Fruit fly (Drosophila melanogaster) whole organism, wandering third instar larva: ENCODE results near the gene CG14036.

Experiments
- Abd-B ChIP-seq: fragments of >200 bp; optimal IDR thresholded peaks from 2 replicates; lab custom pipeline; 2017; ENCODE audit warnings: missing biosample characterization, missing genetic modification characterization
- CG32264 ChIP-seq: fragments of 200-800 bp; sonication (Bioruptor generic); optimal IDR thresholded peaks from 2 replicates; lab custom pipeline; 2016; ENCODE audit warnings: missing biosample characterization, missing genetic modification characterization
- CG9705 ChIP-seq: fragments of 200-800 bp; sonication (Bioruptor generic); optimal IDR thresholded peaks from 2 replicates; lab custom pipeline; 2018; ENCODE audit warnings: missing biosample characterization, mild to moderate bottlenecking, missing genetic modification characterization
- CrebA ChIP-seq: fragments of 200-800 bp; sonication (Bioruptor generic); optimal IDR thresholded peaks from 2 replicates; lab custom pipeline; 2016; ENCODE audit warnings: missing biosample characterization, mild to moderate bottlenecking, missing genetic modification characterization, borderline replicate concordance
- Dfd ChIP-seq: fragments of >200 bp; optimal IDR thresholded peaks from 2 replicates; lab custom pipeline; 2017; ENCODE audit warnings: missing biosample characterization, missing genetic modification characterization
- Dif ChIP-seq: fragments of 200-275, 200-300 bp; sonication (Bioruptor generic); optimal IDR thresholded peaks from 2 replicates; lab custom pipeline; 2018; ENCODE audit warnings: missing biosample characterization, missing genetic modification characterization; ENCODE audit not compliant: partially characterized antibody
- GATAd ChIP-seq: sonication (Bioruptor generic); optimal IDR thresholded peaks from 2 replicates; lab custom pipeline; 2016; ENCODE audit warnings: missing biosample characterization, missing genetic modification characterization
- HLH106 ChIP-seq: fragments of 200-800 bp; optimal IDR thresholded peaks from 3 replicates; lab custom pipeline; 2019; ENCODE audit warnings: missing biosample characterization, mild to moderate bottlenecking, missing genetic modification characterization, moderate library complexity
- Hnf4 ChIP-seq: fragments of 200-800 bp; sonication (Bioruptor generic); optimal IDR thresholded peaks from 2 replicates; lab custom pipeline; 2016; ENCODE audit warnings: missing biosample characterization, mild to moderate bottlenecking, missing genetic modification characterization
- Hr78 ChIP-seq: fragments of >200 bp; optimal IDR thresholded peaks from 2 replicates; lab custom pipeline; 2017; ENCODE audit warnings: missing biosample characterization, missing genetic modification characterization
- Hr83 ChIP-seq: fragments of 200-300 bp; sonication (Bioruptor generic); optimal IDR thresholded peaks from 2 replicates; lab custom pipeline; 2016; ENCODE audit warnings: missing biosample characterization, mild to moderate bottlenecking, missing genetic modification characterization, moderate library complexity; ENCODE audit not compliant: poor library complexity, severe bottlenecking
- Jra ChIP-seq: sonication (Bioruptor generic); optimal IDR thresholded peaks from 2 replicates; lab custom pipeline; 2016; ENCODE audit warnings: missing biosample characterization, missing genetic modification characterization
- Mio ChIP-seq: sonication (Bioruptor generic); optimal IDR thresholded peaks from 2 replicates; lab custom pipeline; 2016; ENCODE audit warnings: missing biosample characterization, missing genetic modification characterization
- Myc ChIP-seq: fragments of >200 bp; optimal IDR thresholded peaks from 2 replicates; lab custom pipeline; 2017
- N ChIP-seq: fragments of >200 bp; optimal IDR thresholded peaks from 2 replicates; lab custom pipeline; 2018; ENCODE audit warnings: missing biosample characterization, missing external identifiers, missing genetic modification characterization
- OdsH ChIP-seq: fragments of 200-800 bp; sonication (Bioruptor generic); optimal IDR thresholded peaks from 2 replicates; lab custom pipeline; 2016; ENCODE audit warnings: missing biosample characterization, mild to moderate bottlenecking, missing genetic modification characterization
- Rel ChIP-seq, 2 experiments: fragments of 200-800 bp; sonication (Bioruptor generic) in 1 of 2; optimal IDR thresholded peaks; 2 replicates in 1 of 2; 3 replicates in 1 of 2; lab custom pipeline; 2016 to 2019; ENCODE audit warnings: mild to moderate bottlenecking in 2 of 2, missing biosample characterization in 2 of 2, missing genetic modification characterization in 2 of 2, moderate library complexity in 1 of 2
- Sp1 ChIP-seq: fragments of 200-800 bp; sonication (Bioruptor generic); optimal IDR thresholded peaks from 3 replicates; lab custom pipeline; 2019; ENCODE audit warnings: missing biosample characterization, mild to moderate bottlenecking, missing genetic modification characterization, moderate library complexity
- Vsx2 ChIP-seq: fragments of 200-300, 225-300 bp; sonication (Bioruptor generic); optimal IDR thresholded peaks from 2 replicates; lab custom pipeline; 2018; ENCODE audit warnings: missing biosample characterization, missing genetic modification characterization; ENCODE audit not compliant: partially characterized antibody
- br ChIP-seq: fragments of 200-800 bp; sonication (Bioruptor generic); optimal IDR thresholded peaks from 2 replicates; lab custom pipeline; 2016; ENCODE audit warnings: missing biosample characterization, missing genetic modification characterization
- brk ChIP-seq: fragments of 200-800 bp; sonication (Bioruptor generic); optimal IDR thresholded peaks from 2 replicates; lab custom pipeline; 2016; ENCODE audit warnings: missing biosample characterization, mild to moderate bottlenecking, missing genetic modification characterization
- dl ChIP-seq, 2 experiments: fragments of 175-275, 200-275 bp in 1 of 2; fragments of 200-275 bp in 1 of 2; sonication (Bioruptor generic); optimal IDR thresholded peaks; lab custom pipeline; 2018; ENCODE audit warnings: mild to moderate bottlenecking in 2 of 2, missing biosample characterization in 2 of 2, missing genetic modification characterization in 2 of 2, moderate library complexity in 2 of 2; ENCODE audit not compliant: partially characterized antibody in 2 of 2, insufficient read depth in 1 of 2
- dmrt93B ChIP-seq: fragments of 200-800 bp; sonication (Bioruptor generic); optimal IDR thresholded peaks from 2 replicates; lab custom pipeline; 2018; ENCODE audit warnings: missing biosample characterization, mild to moderate bottlenecking, missing genetic modification characterization
- dsf ChIP-seq: sonication (Bioruptor generic); optimal IDR thresholded peaks from 2 replicates; lab custom pipeline; 2016; ENCODE audit warnings: missing biosample characterization, missing genetic modification characterization, borderline replicate concordance
- ey ChIP-seq: fragments of 200-800 bp; sonication (Bioruptor generic); optimal IDR thresholded peaks from 2 replicates; lab custom pipeline; 2016; ENCODE audit warnings: missing biosample characterization, missing genetic modification characterization
- foxo ChIP-seq, 2 experiments: fragments of 200-800 bp; sonication (Bioruptor generic); optimal IDR thresholded peaks; 2 replicates in 1 of 2; 3 replicates in 1 of 2; lab custom pipeline; 2016 to 2017; ENCODE audit warnings: missing biosample characterization in 2 of 2, missing genetic modification characterization in 2 of 2
- fru ChIP-seq: fragments of 200-800 bp; sonication (Bioruptor generic); optimal IDR thresholded peaks from 3 replicates; lab custom pipeline; 2016; ENCODE audit warnings: missing biosample characterization, mild to moderate bottlenecking, missing genetic modification characterization
- h ChIP-seq: fragments of 200-800 bp; sonication (Bioruptor generic); optimal IDR thresholded peaks from 3 replicates; lab custom pipeline; 2016; ENCODE audit warnings: missing biosample characterization, mild to moderate bottlenecking, missing genetic modification characterization
- jim ChIP-seq: fragments of 175-275, 200-325 bp; sonication (Bioruptor generic); optimal IDR thresholded peaks from 2 replicates; lab custom pipeline; 2016; ENCODE audit warnings: missing biosample characterization, mild to moderate bottlenecking, missing genetic modification characterization
- lola ChIP-seq: fragments of >200 bp; optimal IDR thresholded peaks from 2 replicates; lab custom pipeline; 2017; ENCODE audit warnings: missing biosample characterization, missing genetic modification characterization
- pan ChIP-seq: fragments of >200 bp; optimal IDR thresholded peaks from 2 replicates; lab custom pipeline; 2017
- psq ChIP-seq: fragments of 200-800 bp; sonication (Bioruptor generic); optimal IDR thresholded peaks from 3 replicates; lab custom pipeline; 2017; ENCODE audit warnings: missing biosample characterization, mild to moderate bottlenecking, missing genetic modification characterization, moderate library complexity
- rgr ChIP-seq: fragments of 200-800 bp; sonication (Bioruptor generic); optimal IDR thresholded peaks from 3 replicates; lab custom pipeline; 2016; ENCODE audit warnings: missing biosample characterization, mild to moderate bottlenecking, missing genetic modification characterization
- sage ChIP-seq: fragments of 200-800 bp; sonication (Bioruptor generic); optimal IDR thresholded peaks from 2 replicates; lab custom pipeline; 2016; ENCODE audit warnings: missing biosample characterization, mild to moderate bottlenecking, missing genetic modification characterization
- sv ChIP-seq: fragments of 200-800 bp; sonication (Bioruptor generic); optimal IDR thresholded peaks from 3 replicates; lab custom pipeline; 2016; ENCODE audit warnings: missing biosample characterization, missing genetic modification characterization
- tai ChIP-seq: sonication (Bioruptor generic); optimal IDR thresholded peaks from 2 replicates; lab custom pipeline; 2016; ENCODE audit warnings: missing biosample characterization, missing genetic modification characterization
- usp ChIP-seq: fragments of >200 bp; optimal IDR thresholded peaks from 2 replicates; lab custom pipeline; 2017; ENCODE audit warnings: missing biosample characterization, missing genetic modification characterization
- woc ChIP-seq: sonication (Bioruptor generic); optimal IDR thresholded peaks from 2 replicates; lab custom pipeline; 2016; ENCODE audit warnings: missing biosample characterization, mild to moderate bottlenecking, missing genetic modification characterization

Gene CG14036

dm6 chr2L:5044361-5044891 is 10.4 kb downstream of the CG14036 start, which contains the start of gene CG31650:
Gene CG31650 (minus strand): TSS chr2L:5044712.
- no peak for TF ChIP-seq sage (GFP tag; lab: Kevin White, UChicago)
- no peak for TF ChIP-seq Mio (GFP tag; lab: Kevin White, UChicago)
- no peak for TF ChIP-seq sv (GFP tag; lab: Kevin White, UChicago)
- TF ChIP-seq Sp1, result no peak

dm6 chr2L:5043495-5044146 is 11.2 kb downstream of the CG14036 start:
- TF ChIP-seq br (GFP tag; lab: Kevin White, UChicago), result peak; percentile 48
- TF ChIP-seq dmrt93B (GFP tag; lab: Kevin White, UChicago), result peak; percentile 20
- TF ChIP-seq N, result no peak
- TF ChIP-seq fru, result peak; percentile 47
- peak; percentile 46 for TF ChIP-seq OdsH
- TF ChIP-seq psq, result peak; percentile 49
- peak in 1 of 2 experiments; percentile 73 for TF ChIP-seq foxo (GFP tag; optimal IDR thresholded peaks at IDR 0.05; lab: Kevin White, UChicago)
- TF ChIP-seq HLH106 (tag; lab: Kevin White, UChicago), result peak; percentile 48
- no peak for TF ChIP-seq jim
- TF ChIP-seq woc (GFP tag; lab: Kevin White, UChicago), result no peak
- TF ChIP-seq usp, result no peak
- TF ChIP-seq CG32264 (GFP tag; lab: Kevin White, UChicago), result no peak
- TF ChIP-seq Rel (GFP tag; optimal IDR thresholded peaks at IDR 0.05; lab: Kevin White, UChicago), result no peak
- peak; percentile 16 for TF ChIP-seq Rel (tag; optimal IDR thresholded peaks at IDR 0.05; lab: Kevin White, UChicago)
- TF ChIP-seq ey, result peak; percentile 51
- peak; percentile 54 for TF ChIP-seq h (GFP tag; lab: Kevin White, UChicago)
- TF ChIP-seq Hnf4, result peak; percentile 72
- TF ChIP-seq brk (GFP tag; lab: Kevin White, UChicago), result no peak
- no peak for TF ChIP-seq Abd-B (GFP tag; lab: Kevin White, UChicago)
- no peak for TF ChIP-seq sv (GFP tag; lab: Kevin White, UChicago)
- no peak for TF ChIP-seq Dfd (GFP tag; lab: Kevin White, UChicago)
- peak; percentile 55 for TF ChIP-seq rgr (GFP tag; lab: Kevin White, UChicago)
- peak; percentile 28 for TF ChIP-seq Sp1

- TF ChIP-seq Abd-B (GFP tag; lab: Kevin White, UChicago) (no peak), HLH106 (tag; lab: Kevin White, UChicago) (peak; percentile 48), dsf (GFP tag; lab: Kevin White, UChicago) (no peak), Hr78 (GFP tag; lab: Kevin White, UChicago) (no peak), dl (GFP tag; optimal IDR thresholded peaks at IDR 0.05; lab: Kevin White, UChicago; ENCODE audit: insufficient read depth in 1 of 2, partially characterized antibody in 2 of 2) (no peak), Sp1 (peak; percentile 52), CG9705 (peak; percentile 52), sage (GFP tag; lab: Kevin White, UChicago) (peak; percentile 44), Vsx2 (GFP tag; lab: Kevin White, UChicago) (no peak), usp (no peak), Rel (GFP tag; optimal IDR thresholded peaks at IDR 0.05; lab: Kevin White, UChicago) (no peak), Rel (tag; optimal IDR thresholded peaks at IDR 0.05; lab: Kevin White, UChicago) (peak; percentile 57), Hnf4 (no peak), jim (no peak), GATAd (GFP tag; lab: Kevin White, UChicago) (no peak), h (GFP tag; lab: Kevin White, UChicago) (peak; percentile 51), foxo (GFP tag; optimal IDR thresholded peaks at IDR 0.05; lab: Kevin White, UChicago) (peak in 1 of 2 experiments; percentile 74), Dif (GFP tag; lab: Kevin White, UChicago) (no peak), pan (no peak), Jra (GFP tag; lab: Kevin White, UChicago) (peak; percentile 31), tai (no peak), Mio (GFP tag; lab: Kevin White, UChicago) (no peak), dmrt93B (GFP tag; lab: Kevin White, UChicago) (peak; percentile 5), CrebA (GFP tag; lab: Kevin White, UChicago) (no peak), sv (GFP tag; lab: Kevin White, UChicago) (peak; percentile 42), br (GFP tag; lab: Kevin White, UChicago) (peak; percentile 61), fru (peak; percentile 50), ey (peak; percentile 14), brk (GFP tag; lab: Kevin White, UChicago) (no peak), OdsH (peak; percentile 20), psq (peak; percentile 7), N (no peak), Dfd (GFP tag; lab: Kevin White, UChicago) (no peak), Hr83 (peak; percentile 85), CG32264 (GFP tag; lab: Kevin White, UChicago) (no peak), rgr (GFP tag; lab: Kevin White, UChicago) (peak; percentile 74), Myc (lab: Kevin White, UChicago) (no peak), woc (GFP tag; lab: Kevin White, UChicago) (no peak), lola (GFP tag; lab: Kevin White, UChicago) (no peak)
These were observed 11.8 kb downstream of the CG14036 start, which contains the start of the genes CG33995, CG44000 and CG44001 for dm6 chr2L:5043043-5043442. Gene CG33995 (plus strand): TSS chr2L:5043270. Gene CG44000 (plus strand): TSS chr2L:5043270. Gene CG44001 (plus strand): TSS chr2L:5043270.
